Worm (Caenorhabditis elegans): ENCODE data around the gene C06A6.4.

- TF ChIP-seq lin-35 (GFP tag; optimal IDR thresholded peaks at IDR 0.05) (no peak), F57C9.4 (tag; optimal IDR thresholded peaks at IDR 0.05) (no peak), hsf-1 (GFP tag; IDR thresholded peaks at IDR 0.05) (no peak), sea-2 (GFP tag; IDR thresholded peaks at IDR 0.05) (no peak), pha-4 (tag; optimal IDR thresholded peaks at IDR 0.05) (no peak), Y79H2A.3 (GFP tag; conservative IDR thresholded peaks at IDR 0.05) (no peak), rec-8 (tag; optimal IDR thresholded peaks at IDR 0.05) (no peak), ama-1 (optimal IDR thresholded peaks at IDR 0.05) (no peak), ama-1 (GFP tag; optimal IDR thresholded peaks at IDR 0.05) (no peak), egl-44 (GFP tag; IDR thresholded peaks at IDR 0.05) (no peak)
Observed at ce11 chrIV:7846386-7846785, 17.3 kb upstream of the C06A6.4 start, which contains the start of gene C06A6.2.
